Worm (Caenorhabditis elegans) whole organism, L4 larva: ENCODE data around the gene D2045.8.

Source experiments
- F26F4.8 ChIP-seq: fragments of 200-800 bp; sonication (Bioruptor generic); conservative IDR thresholded peaks from 2 replicates; pipeline ENCODE4 v1.3.6; 2022; ENCODE audit warnings: missing genetic modification characterization, missing compliant biosample characterization
- T20F7.1 ChIP-seq: fragments of 200-800 bp; sonication (Bioruptor generic); optimal IDR thresholded peaks from 2 replicates; lab custom pipeline; 2018; ENCODE audit warnings: mild to moderate bottlenecking, missing genetic modification characterization, missing compliant biosample characterization
- aly-2 ChIP-seq: sonication (generic microtip); optimal IDR thresholded peaks from 2 replicates; lab custom pipeline; 2018; ENCODE audit warnings: missing biosample characterization, missing genetic modification characterization
- ceh-82 ChIP-seq: sonication (generic microtip); optimal IDR thresholded peaks from 2 replicates; lab custom pipeline; 2017; ENCODE audit warnings: missing biosample characterization, missing genetic modification characterization
- daf-19 ChIP-seq: fragments of 200-800 bp; sonication (Bioruptor generic); conservative IDR thresholded peaks from 2 replicates; pipeline ENCODE4 v1.3.6; 2022; ENCODE audit warnings: missing genetic modification characterization, missing compliant biosample characterization
- lin-15B ChIP-seq: fragments of 150-350 bp; sonication (generic microtip); optimal IDR thresholded peaks from 3 replicates; lab custom pipeline; 2014; ENCODE audit warnings: missing biosample characterization, missing genetic modification characterization
- lin-39 ChIP-seq: fragments of 150-350 bp; optimal IDR thresholded peaks from 2 replicates; lab custom pipeline; 2014; ENCODE audit warnings: missing biosample characterization, missing genetic modification reagents, missing genetic modification characterization
- nhr-28 ChIP-seq: fragments of 150-350 bp; optimal IDR thresholded peaks from 2 replicates; lab custom pipeline; 2014; ENCODE audit warnings: missing biosample characterization, missing genetic modification characterization
- pha-4 ChIP-seq, 2 experiments: fragments of 150-350 bp in 1 of 2; fragments of 200-800 bp in 1 of 2; sonication (Bioruptor generic) in 1 of 2; IDR thresholded peaks in 1 of 2; optimal IDR thresholded peaks in 1 of 2; 2 replicates each; pipeline versions ENCODE4 v1.3.6 to Lab custom; 2014 to 2022; ENCODE audit warnings: missing genetic modification characterization in 2 of 2, missing genetic modification reagents in 2 of 2, missing biosample characterization in 1 of 2, missing compliant biosample characterization in 1 of 2
- skn-1 ChIP-seq: fragments of 150-350 bp; optimal IDR thresholded peaks from 2 replicates; lab custom pipeline; 2014; ENCODE audit warnings: missing biosample characterization, missing genetic modification characterization
- zip-2 ChIP-seq: fragments of 150-350 bp; optimal IDR thresholded peaks from 2 replicates; lab custom pipeline; 2014; ENCODE audit warnings: missing biosample characterization, missing genetic modification characterization

- no peak for TF ChIP-seq daf-19 (GFP tag; lab: Robert Waterston, UW)
- no peak for TF ChIP-seq T20F7.1
- no peak for TF ChIP-seq ceh-82 (tag; lab: Kevin White, UChicago)
- TF ChIP-seq lin-15B: no peak
- TF ChIP-seq skn-1 (tag; lab: Kevin White, UChicago): no peak
- no peak for TF ChIP-seq pha-4 (GFP tag; IDR thresholded peaks at IDR 0.05; lab: Robert Waterston, UW)
- no peak for TF ChIP-seq pha-4 (tag; optimal IDR thresholded peaks at IDR 0.05; lab: Kevin White, UChicago)
- no peak for TF ChIP-seq F26F4.8 (GFP tag; lab: Robert Waterston, UW)
- TF ChIP-seq zip-2: no peak
- no peak for TF ChIP-seq aly-2
- no peak for TF ChIP-seq nhr-28 (tag; lab: Kevin White, UChicago)
- TF ChIP-seq lin-39 (tag; lab: Kevin White, UChicago): no peak
These were observed 12.5 kb upstream of the D2045.8 start, which contains the start of gene D2045.5 for ce11 chrIII:10469574-10470055.
